Fruit fly (Drosophila melanogaster): ENCODE data around the gene CG14275.

Gene CG14275

dm6 chr2L:8333185-8333584 lies 5.9 kb downstream of the CG14275 start (continued):
- TF ChIP-seq CG15514 (GFP tag; optimal IDR thresholded peaks at IDR 0.05): no peak
- TF ChIP-seq sim (GFP tag; IDR thresholded peaks at IDR 0.05): no peak
- TF ChIP-seq chn (GFP tag; optimal IDR thresholded peaks at IDR 0.05): no peak
- TF ChIP-seq CG10366 (GFP tag; IDR thresholded peaks at IDR 0.05): no peak
- TF ChIP-seq CG17612 (GFP tag; IDR thresholded peaks at IDR 0.05): no peak
- TF ChIP-seq CG8089 (GFP tag; optimal IDR thresholded peaks at IDR 0.05): no peak
- no peak for TF ChIP-seq CG30020 (tag; optimal IDR thresholded peaks at IDR 0.05)
- no peak for TF ChIP-seq CG9437 (GFP tag; optimal IDR thresholded peaks at IDR 0.05)
- peak; percentile 20 for TF ChIP-seq CoRest (tag; optimal IDR thresholded peaks at IDR 0.05)
- peak; percentile 19 for TF ChIP-seq gem (tag; optimal IDR thresholded peaks at IDR 0.05)
- TF ChIP-seq Hmr (GFP tag; optimal IDR thresholded peaks at IDR 0.05): peak; percentile 44
- TF ChIP-seq CG10543 (GFP tag; optimal IDR thresholded peaks at IDR 0.05): no peak
- no peak for TF ChIP-seq CG6175 (GFP tag; IDR thresholded peaks at IDR 0.05)
- TF ChIP-seq toy (GFP tag; IDR thresholded peaks at IDR 0.05): no peak
- no peak for TF ChIP-seq HmgZ (tag; optimal IDR thresholded peaks at IDR 0.05)
- no peak for TF ChIP-seq Deaf1 (tag; optimal IDR thresholded peaks at IDR 0.05)
- peak; percentile 51 for TF ChIP-seq CG11504 (tag; optimal IDR thresholded peaks at IDR 0.05)
- TF ChIP-seq Doc2 (GFP tag; IDR thresholded peaks at IDR 0.05): no peak
- TF ChIP-seq exex (tag; optimal IDR thresholded peaks at IDR 0.05): no peak
- TF ChIP-seq ro (GFP tag; IDR thresholded peaks at IDR 0.05): no peak
- TF ChIP-seq slou (GFP tag; optimal IDR thresholded peaks at IDR 0.05): no peak
- no peak for TF ChIP-seq CG2202 (tag; optimal IDR thresholded peaks at IDR 0.05)
- peak; percentile 18 for TF ChIP-seq scrt (GFP tag; optimal IDR thresholded peaks at IDR 0.05)
- TF ChIP-seq CG13296 (GFP tag; optimal IDR thresholded peaks at IDR 0.05): no peak
- TF ChIP-seq Fer2 (tag; optimal IDR thresholded peaks at IDR 0.05): no peak
- TF ChIP-seq tin (GFP tag; optimal IDR thresholded peaks at IDR 0.05): no peak
- peak; percentile 5 for TF ChIP-seq Abd-B (GFP tag; optimal IDR thresholded peaks at IDR 0.05)
- TF ChIP-seq Sox100B (GFP tag; optimal IDR thresholded peaks at IDR 0.05): no peak
- TF ChIP-seq Hr51 (GFP tag; optimal IDR thresholded peaks at IDR 0.05): peak in 1 of 2 experiments; percentile 30
- TF ChIP-seq Sox102F (GFP tag; optimal IDR thresholded peaks at IDR 0.05): no peak
- no peak for TF ChIP-seq yki (optimal IDR thresholded peaks at IDR 0.05)
- TF ChIP-seq Taf1 (GFP tag; IDR thresholded peaks at IDR 0.05): no peak
- no peak for TF ChIP-seq Ada2b (GFP tag; IDR thresholded peaks at IDR 0.05)
- no peak for TF ChIP-seq disco-r (GFP tag; optimal IDR thresholded peaks at IDR 0.05)
- no peak for TF ChIP-seq CG31441 (GFP tag; IDR thresholded peaks at IDR 0.05)
- TF ChIP-seq sug (tag; optimal IDR thresholded peaks at IDR 0.05): no peak
- TF ChIP-seq Ptx1 (GFP tag; IDR thresholded peaks at IDR 0.05): no peak
- TF ChIP-seq Atf6 (GFP tag; IDR thresholded peaks at IDR 0.05): peak; percentile 31; the same call in 1 of the 2 replicates
- no peak for TF ChIP-seq Myb (GFP tag; optimal IDR thresholded peaks at IDR 0.05)
- no peak for TF ChIP-seq so (GFP tag; IDR thresholded peaks at IDR 0.05)
- no peak for TF ChIP-seq amos (GFP tag; IDR thresholded peaks at IDR 0.05; ENCODE audit: partially characterized antibody)
- no peak for TF ChIP-seq CG18262 (tag; optimal IDR thresholded peaks at IDR 0.05)
- no peak for TF ChIP-seq CG5180 (GFP tag; optimal IDR thresholded peaks at IDR 0.05)
- TF ChIP-seq CG7839 (tag; optimal IDR thresholded peaks at IDR 0.05): peak; percentile 32
- no peak for TF ChIP-seq HHEX (GFP tag; optimal IDR thresholded peaks at IDR 0.05)
- TF ChIP-seq CG7987 (GFP tag; optimal IDR thresholded peaks at IDR 0.05): no peak
- no peak for TF ChIP-seq CG13775 (GFP tag; optimal IDR thresholded peaks at IDR 0.05)
- TF ChIP-seq bowl (GFP tag; IDR thresholded peaks at IDR 0.05): no peak
- TF ChIP-seq Atf3 (GFP tag; optimal IDR thresholded peaks at IDR 0.05): no peak
- peak; percentile 65 for TF ChIP-seq Med (GFP tag)
- no peak for TF ChIP-seq CG17802 (tag; optimal IDR thresholded peaks at IDR 0.05)
- TF ChIP-seq chm (GFP tag; IDR thresholded peaks at IDR 0.05): no peak

Measured in whole organism, embryonic.